Fruit fly (Drosophila melanogaster) whole organism, embryonic: Measurements from ENCODE around the gene Muc11A.

ENCODE experiments used
- Atf-2 ChIP-seq: fragments of 200-800 bp; sonication (Bioruptor generic); optimal IDR thresholded peaks from 2 replicates; lab custom pipeline; 2016; ENCODE audit warnings: missing biosample characterization, missing genetic modification characterization
- Bdp1 ChIP-seq: fragments of 200-800 bp; sonication (Bioruptor generic); optimal IDR thresholded peaks from 3 replicates; lab custom pipeline; 2016; ENCODE audit warnings: missing biosample characterization, missing genetic modification characterization
- CG10147 ChIP-seq: fragments of 200-800 bp; sonication (Bioruptor generic); optimal IDR thresholded peaks from 2 replicates; lab custom pipeline; 2019; ENCODE audit warnings: missing biosample characterization, mild to moderate bottlenecking, missing genetic modification characterization, moderate library complexity
- CG10209 ChIP-seq: fragments of 200-800 bp; sonication (Bioruptor generic); optimal IDR thresholded peaks from 3 replicates; lab custom pipeline; 2017; ENCODE audit warnings: missing biosample characterization, mild to moderate bottlenecking, missing genetic modification characterization, missing genetic modification reagents
- CG10321 ChIP-seq: fragments of 200-800 bp; sonication (Bioruptor generic); IDR thresholded peaks from 2 replicates; pipeline ENCODE4 v1.3.6; 2022; ENCODE audit warnings: missing biosample characterization, missing genetic modification characterization
- CG10366 ChIP-seq: fragments of 200-800 bp; sonication (Bioruptor generic); IDR thresholded peaks from 2 replicates; pipeline ENCODE4 v1.3.6; 2022; ENCODE audit warnings: missing biosample characterization, missing genetic modification characterization
- CG10959 ChIP-seq: fragments of 200-800 bp; sonication (Bioruptor generic); IDR thresholded peaks from 2 replicates; pipeline ENCODE4 v1.3.6; 2022; ENCODE audit warnings: missing biosample characterization, missing genetic modification characterization
- CG12769 ChIP-seq: fragments of 200-800 bp; sonication (Bioruptor generic); optimal IDR thresholded peaks from 2 replicates; lab custom pipeline; 2019; ENCODE audit warnings: missing biosample characterization, mild to moderate bottlenecking, missing genetic modification characterization, moderate library complexity
- CG13123 ChIP-seq: fragments of 200-800 bp; sonication (Bioruptor generic); optimal IDR thresholded peaks from 2 replicates; lab custom pipeline; 2016; ENCODE audit warnings: missing biosample characterization, missing genetic modification characterization
- CG13775 ChIP-seq: fragments of 200-800 bp; sonication (Bioruptor generic); optimal IDR thresholded peaks from 3 replicates; lab custom pipeline; 2017; ENCODE audit warnings: missing biosample characterization, mild to moderate bottlenecking, missing genetic modification characterization
- CG15514 ChIP-seq: fragments of 200-800 bp; sonication (Bioruptor generic); optimal IDR thresholded peaks from 3 replicates; lab custom pipeline; 2017; ENCODE audit warnings: missing biosample characterization, missing genetic modification characterization, mild to moderate bottlenecking, moderate library complexity, missing genetic modification reagents
- CG15696 ChIP-seq: fragments of 200-800 bp; sonication (Bioruptor generic); optimal IDR thresholded peaks from 2 replicates; lab custom pipeline; 2019; ENCODE audit warnings: missing biosample characterization, mild to moderate bottlenecking, missing genetic modification characterization, moderate library complexity
- CG18262 ChIP-seq: fragments of 200-800 bp; optimal IDR thresholded peaks from 3 replicates; lab custom pipeline; 2019; ENCODE audit warnings: missing biosample characterization, mild to moderate bottlenecking, missing genetic modification characterization, moderate library complexity
- CG31224 ChIP-seq: fragments of 200-800 bp; sonication (Bioruptor generic); IDR thresholded peaks from 2 replicates; pipeline ENCODE4 v1.3.6; 2022; ENCODE audit warnings: missing biosample characterization, missing genetic modification characterization
- CG34224 ChIP-seq: fragments of 200-800 bp; sonication (Bioruptor generic); IDR thresholded peaks from 3 replicates; pipeline ENCODE4 v1.3.6; 2022; ENCODE audit warnings: missing biosample characterization, missing genetic modification characterization; ENCODE audit not compliant: partially characterized antibody
- CG34422 ChIP-seq: fragments of 200-800 bp; sonication (Bioruptor generic); IDR thresholded peaks from 3 replicates; pipeline ENCODE4 v1.3.6; 2022; ENCODE audit warnings: missing biosample characterization, missing genetic modification characterization
- CG3726 ChIP-seq: fragments of 200-800 bp; sonication (Bioruptor generic); IDR thresholded peaks from 3 replicates; pipeline ENCODE4, ENCODE4 v1.3.6; 2022; ENCODE audit warnings: missing biosample characterization, missing genetic modification characterization
- CG3847 ChIP-seq: fragments of 200-800 bp; sonication (Bioruptor generic); IDR thresholded peaks from 2 replicates; pipeline ENCODE4 v1.3.6; 2022; ENCODE audit warnings: missing biosample characterization, missing genetic modification characterization
- CG6254 ChIP-seq: fragments of 200-800 bp; sonication (Bioruptor generic); optimal IDR thresholded peaks from 3 replicates; lab custom pipeline; 2017; ENCODE audit warnings: mild to moderate bottlenecking, missing biosample characterization, missing genetic modification reagents, missing genetic modification characterization
- CG6813 ChIP-seq: fragments of 200-800 bp; sonication (Bioruptor generic); optimal IDR thresholded peaks from 2 replicates; lab custom pipeline; 2017; ENCODE audit warnings: missing biosample characterization, missing genetic modification characterization, mild to moderate bottlenecking, moderate library complexity, missing genetic modification reagents
- CG8924 ChIP-seq: fragments of 200-800 bp; optimal IDR thresholded peaks from 3 replicates; lab custom pipeline; 2019; ENCODE audit warnings: missing biosample characterization, mild to moderate bottlenecking, missing genetic modification characterization, moderate library complexity
- CG9817 ChIP-seq: fragments of 200-800 bp; sonication (Bioruptor generic); optimal IDR thresholded peaks from 2 replicates; lab custom pipeline; 2018; ENCODE audit warnings: missing biosample characterization, mild to moderate bottlenecking, missing genetic modification characterization, moderate library complexity
- CTCF ChIP-seq: fragments of 200-800 bp; sonication (Bioruptor generic); optimal IDR thresholded peaks from 2 replicates; lab custom pipeline; 2017; ENCODE audit warnings: missing biosample characterization, mild to moderate bottlenecking, missing genetic modification characterization, moderate library complexity
- D19B ChIP-seq: fragments of 200-800 bp; sonication (Bioruptor generic); optimal IDR thresholded peaks from 2 replicates; lab custom pipeline; 2017; ENCODE audit warnings: missing biosample characterization, mild to moderate bottlenecking, missing genetic modification characterization
- Dbx ChIP-seq: fragments of 200-800 bp; sonication (Bioruptor generic); IDR thresholded peaks from 3 replicates; pipeline ENCODE4 v1.3.6; 2022; ENCODE audit warnings: missing biosample characterization, missing genetic modification characterization
- Dip3 ChIP-seq: fragments of 200-800 bp; sonication (Bioruptor generic); optimal IDR thresholded peaks from 3 replicates; lab custom pipeline; 2016; ENCODE audit warnings: missing biosample characterization, missing genetic modification characterization
- Drgx ChIP-seq: fragments of 200-800 bp; sonication (Bioruptor generic); IDR thresholded peaks from 2 replicates; pipeline ENCODE4 v1.3.6; 2022; ENCODE audit warnings: missing biosample characterization, missing genetic modification characterization
- E2f1 ChIP-seq: fragments of 200-800 bp; sonication (Bioruptor generic); IDR thresholded peaks from 2 replicates; pipeline ENCODE4 v1.3.6; 2022; ENCODE audit warnings: missing biosample characterization, missing genetic modification characterization
- HLH54F ChIP-seq: fragments of 200-800 bp; sonication (Bioruptor generic); optimal IDR thresholded peaks from 3 replicates; lab custom pipeline; 2016; ENCODE audit warnings: missing biosample characterization, missing genetic modification characterization
- Kr ChIP-seq: fragments of 200-800 bp; sonication (Bioruptor generic); optimal IDR thresholded peaks from 2 replicates; lab custom pipeline; 2017; ENCODE audit warnings: missing biosample characterization, mild to moderate bottlenecking, missing genetic modification characterization
- Lpt ChIP-seq: fragments of >200 bp; optimal IDR thresholded peaks from 2 replicates; lab custom pipeline; 2018; ENCODE audit warnings: missing biosample characterization, missing genetic modification characterization
- Meics ChIP-seq: fragments of 200-800 bp; sonication (Bioruptor generic); optimal IDR thresholded peaks from 2 replicates; lab custom pipeline; 2017; ENCODE audit warnings: missing biosample characterization, mild to moderate bottlenecking, missing genetic modification characterization
- Nf-YA ChIP-seq: fragments of 200-800 bp; sonication (Bioruptor generic); IDR thresholded peaks from 2 replicates; pipeline ENCODE4 v1.3.6; 2022; ENCODE audit warnings: missing biosample characterization, missing genetic modification characterization
- Nf-YC ChIP-seq: fragments of 200-800 bp; optimal IDR thresholded peaks from 3 replicates; lab custom pipeline; 2019; ENCODE audit warnings: missing biosample characterization, mild to moderate bottlenecking, missing genetic modification characterization, moderate library complexity
- Sry-δ ChIP-seq: fragments of 200-800 bp; sonication (Bioruptor generic); optimal IDR thresholded peaks from 2 replicates; lab custom pipeline; 2016; ENCODE audit warnings: missing biosample characterization, missing genetic modification characterization
- Ssrp ChIP-seq: fragments of 200-800 bp; sonication (Bioruptor generic); optimal IDR thresholded peaks from 2 replicates; lab custom pipeline; 2018; ENCODE audit warnings: missing biosample characterization, mild to moderate bottlenecking, missing genetic modification characterization, moderate library complexity
- al ChIP-seq: fragments of 200-800 bp; sonication (Bioruptor generic); IDR thresholded peaks from 2 replicates; pipeline ENCODE4 v1.3.6; 2022; ENCODE audit warnings: missing biosample characterization, missing genetic modification characterization
- ase ChIP-seq: fragments of 200-800 bp; sonication (Bioruptor generic); IDR thresholded peaks from 3 replicates; pipeline ENCODE4 v1.3.6; 2022; ENCODE audit warnings: missing biosample characterization, missing genetic modification characterization
- chn ChIP-seq: fragments of 200-800 bp; sonication (Bioruptor generic); optimal IDR thresholded peaks from 2 replicates; lab custom pipeline; 2016; ENCODE audit warnings: missing biosample characterization, missing genetic modification characterization
- fd96Cb ChIP-seq: fragments of 200-800 bp; sonication (Bioruptor generic); optimal IDR thresholded peaks from 2 replicates; lab custom pipeline; 2018; ENCODE audit warnings: missing biosample characterization, mild to moderate bottlenecking, missing genetic modification characterization, moderate library complexity
- ind ChIP-seq: fragments of 200-800 bp; sonication (Bioruptor generic); optimal IDR thresholded peaks from 3 replicates; lab custom pipeline; 2016; ENCODE audit warnings: missing biosample characterization, missing genetic modification characterization
- kah ChIP-seq: fragments of 200-800 bp; sonication (Bioruptor generic); optimal IDR thresholded peaks from 2 replicates; lab custom pipeline; 2018; ENCODE audit warnings: missing biosample characterization, mild to moderate bottlenecking, missing genetic modification characterization
- mirr ChIP-seq: fragments of 200-800 bp; sonication (Bioruptor generic); optimal IDR thresholded peaks from 3 replicates; lab custom pipeline; 2018; ENCODE audit warnings: missing biosample characterization, mild to moderate bottlenecking, missing genetic modification characterization
- odd ChIP-seq: fragments of 200-800 bp; sonication (Bioruptor generic); optimal IDR thresholded peaks from 2 replicates; lab custom pipeline; 2017; ENCODE audit warnings: missing biosample characterization, mild to moderate bottlenecking, missing genetic modification characterization
- sim ChIP-seq: fragments of 200-800 bp; sonication (Bioruptor generic); IDR thresholded peaks from 2 replicates; pipeline ENCODE4 v1.3.6; 2022; ENCODE audit warnings: missing biosample characterization, missing genetic modification characterization
- sisA ChIP-seq: fragments of 200-800 bp; sonication (Bioruptor generic); IDR thresholded peaks from 2 replicates; pipeline ENCODE4 v1.3.6; 2022; ENCODE audit warnings: missing biosample characterization, missing genetic modification characterization
- so ChIP-seq: fragments of 200-800 bp; sonication (Bioruptor generic); IDR thresholded peaks from 3 replicates; pipeline ENCODE4 v1.3.6; 2022; ENCODE audit warnings: missing biosample characterization, missing genetic modification characterization
- sqz ChIP-seq: fragments of 200-800 bp; sonication (Bioruptor generic); optimal IDR thresholded peaks from 3 replicates; lab custom pipeline; 2018; ENCODE audit warnings: missing biosample characterization, mild to moderate bottlenecking, missing genetic modification characterization
- tin ChIP-seq: fragments of 200-800 bp; sonication (Bioruptor generic); optimal IDR thresholded peaks from 3 replicates; lab custom pipeline; 2016; ENCODE audit warnings: missing biosample characterization, missing genetic modification characterization
- toy ChIP-seq: fragments of 200-800 bp; sonication (Bioruptor generic); IDR thresholded peaks from 2 replicates; pipeline ENCODE4 v1.3.6; 2022; ENCODE audit warnings: missing biosample characterization, missing genetic modification characterization
- tup ChIP-seq: fragments of 200-800 bp; sonication (Bioruptor generic); optimal IDR thresholded peaks from 2 replicates; lab custom pipeline; 2016; ENCODE audit warnings: missing biosample characterization, mild to moderate bottlenecking, missing genetic modification characterization, moderate library complexity
- unc-4 ChIP-seq: fragments of 200-800 bp; sonication (Bioruptor generic); IDR thresholded peaks from 2 replicates; pipeline ENCODE4 v1.3.6; 2022; ENCODE audit warnings: missing biosample characterization, missing genetic modification characterization; ENCODE audit not compliant: partially characterized antibody
- wor ChIP-seq: fragments of 200-800 bp; sonication (Bioruptor generic); IDR thresholded peaks from 2 replicates; pipeline ENCODE4 v1.3.6; 2022; ENCODE audit warnings: missing biosample characterization, missing genetic modification characterization

Muc11A gene

DNA sequence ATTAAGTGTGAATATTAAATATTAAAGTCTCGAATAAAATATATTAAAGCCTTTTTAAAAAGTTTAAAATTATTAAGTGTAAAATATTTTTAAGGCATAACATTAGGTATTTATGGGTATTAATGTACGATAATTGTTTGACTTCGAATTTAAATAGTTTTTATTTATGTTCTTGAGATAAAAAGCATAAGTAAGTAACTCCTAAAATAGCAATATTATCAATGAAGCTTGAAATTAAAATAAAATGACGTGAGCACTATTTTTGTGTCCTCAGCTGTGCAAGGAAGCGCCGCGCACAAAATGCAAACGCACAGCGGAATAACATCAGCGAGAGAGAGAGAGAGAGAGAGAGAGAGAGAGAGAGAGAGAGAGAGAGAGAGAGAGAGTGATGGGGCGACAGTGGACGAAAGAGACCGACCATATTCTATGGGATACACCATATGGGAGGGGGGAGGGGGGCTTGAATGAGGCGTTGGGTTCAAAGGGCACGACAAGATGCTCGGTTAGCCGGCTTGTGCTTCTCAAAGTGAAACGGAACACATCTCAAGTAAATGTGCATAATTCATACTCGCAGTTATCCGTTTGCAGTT is 30.7 kb downstream of the Muc11A start (continued):
- TF ChIP-seq CG3847 (GFP tag; lab: Robert Waterston, UW) = no peak
- no peak for TF ChIP-seq unc-4 (GFP tag; lab: Robert Waterston, UW)
- no peak for TF ChIP-seq CG10147 (GFP tag; lab: Kevin White, UChicago)
- TF ChIP-seq CG8924 (tag; lab: Kevin White, UChicago) = peak; percentile 46
- TF ChIP-seq D19B (GFP tag; lab: Kevin White, UChicago) = no peak
- TF ChIP-seq odd (GFP tag; lab: Kevin White, UChicago) = no peak
- TF ChIP-seq tin (GFP tag; lab: Kevin White, UChicago) = no peak
- no peak for TF ChIP-seq Drgx (GFP tag; lab: Robert Waterston, UW)
- no peak for TF ChIP-seq wor (GFP tag; lab: Robert Waterston, UW)
- TF ChIP-seq CG34422 (GFP tag; lab: Robert Waterston, UW) = no peak
- TF ChIP-seq al = no peak
- TF ChIP-seq CG10959 (GFP tag; lab: Robert Waterston, UW) = no peak
- peak; percentile 12 for TF ChIP-seq Ssrp (tag; lab: Kevin White, UChicago)
- no peak for TF ChIP-seq E2f1 (GFP tag; lab: Robert Waterston, UW)
- TF ChIP-seq Lpt (GFP tag; lab: Kevin White, UChicago) = no peak
- TF ChIP-seq CG34224 (GFP tag; lab: Robert Waterston, UW) = no peak
- no peak for TF ChIP-seq mirr (GFP tag; lab: Kevin White, UChicago)
- TF ChIP-seq sim (GFP tag; lab: Robert Waterston, UW) = no peak
- no peak for TF ChIP-seq CG13775
- no peak for TF ChIP-seq CG6813 (GFP tag; lab: Kevin White, UChicago)
- no peak for TF ChIP-seq sisA
- TF ChIP-seq CG10366 = no peak
- no peak for TF ChIP-seq Dip3 (GFP tag; lab: Kevin White, UChicago)
- TF ChIP-seq tup = no peak
- TF ChIP-seq Bdp1 = no peak
- peak; percentile 48 for TF ChIP-seq CG15696
- no peak for TF ChIP-seq kah (GFP tag; lab: Kevin White, UChicago)
- peak; percentile 63 for TF ChIP-seq CG10321 (GFP tag; lab: Robert Waterston, UW)
- TF ChIP-seq CG31224 = no peak
- peak; percentile 59 for TF ChIP-seq CG18262
- no peak for TF ChIP-seq sqz
- no peak for TF ChIP-seq chn (GFP tag; lab: Kevin White, UChicago)
- TF ChIP-seq Sry-δ = no peak
- TF ChIP-seq CTCF (GFP tag; lab: Kevin White, UChicago) = no peak
- no peak for TF ChIP-seq CG10209 (GFP tag; lab: Kevin White, UChicago)
- TF ChIP-seq CG6254 (GFP tag; lab: Kevin White, UChicago) = no peak
- no peak for TF ChIP-seq Meics
- TF ChIP-seq so (GFP tag; lab: Robert Waterston, UW) = no peak
- no peak for TF ChIP-seq HLH54F
- TF ChIP-seq ind (GFP tag; lab: Kevin White, UChicago) = no peak
- TF ChIP-seq Dbx (GFP tag; lab: Robert Waterston, UW) = no peak
- TF ChIP-seq CG15514 (GFP tag; lab: Kevin White, UChicago) = no peak
- TF ChIP-seq CG3726 (GFP tag; lab: Robert Waterston, UW) = no peak
- TF ChIP-seq CG9817 (tag; lab: Kevin White, UChicago) = no peak
- TF ChIP-seq Nf-YC (tag; lab: Kevin White, UChicago) = no peak
- TF ChIP-seq fd96Cb (tag; lab: Kevin White, UChicago) = peak; percentile 36
- TF ChIP-seq toy (GFP tag; lab: Robert Waterston, UW) = no peak
- TF ChIP-seq CG13123 (GFP tag; lab: Kevin White, UChicago) = no peak
- no peak for TF ChIP-seq CG12769 (tag; lab: Kevin White, UChicago)
- TF ChIP-seq Kr (GFP tag; lab: Kevin White, UChicago) = no peak
- TF ChIP-seq ase = no peak
- no peak for TF ChIP-seq Nf-YA (GFP tag; lab: Robert Waterston, UW)
- TF ChIP-seq Atf-2 (GFP tag; lab: Kevin White, UChicago) = no peak
